Worm (Caenorhabditis elegans) whole organism, late embryonic: ENCODE results near the gene srt-33.

Experiments
- C08G9.2 ChIP-seq: sonication (generic microtip); optimal IDR thresholded peaks from 2 replicates; lab custom pipeline; 2016; ENCODE audit warnings: mild to moderate bottlenecking, missing genetic modification characterization, moderate library complexity, missing compliant biosample characterization
- C38D4.7 ChIP-seq: fragments of 200-800 bp; sonication (Bioruptor generic); optimal IDR thresholded peaks from 2 replicates; lab custom pipeline; 2018; ENCODE audit warnings: mild to moderate bottlenecking, missing genetic modification characterization, moderate library complexity, missing compliant biosample characterization
- F13H6.1 ChIP-seq: sonication (generic microtip); optimal IDR thresholded peaks from 2 replicates; lab custom pipeline; 2016; ENCODE audit warnings: missing genetic modification characterization, missing compliant biosample characterization
- K02D7.2 ChIP-seq: sonication (generic microtip); optimal IDR thresholded peaks from 2 replicates; lab custom pipeline; 2017; ENCODE audit warnings: mild to moderate bottlenecking, missing genetic modification characterization, missing compliant biosample characterization
- K09A11.1 ChIP-seq: sonication (generic microtip); optimal IDR thresholded peaks from 2 replicates; lab custom pipeline; 2017; ENCODE audit warnings: antibody characterized with exemption, mild to moderate bottlenecking, missing genetic modification characterization, missing compliant biosample characterization; ENCODE audit not compliant: insufficient read depth
- T23F11.4 ChIP-seq: fragments of 200-800 bp; sonication (Bioruptor generic); optimal IDR thresholded peaks from 2 replicates; lab custom pipeline; 2018; ENCODE audit warnings: mild to moderate bottlenecking, missing genetic modification characterization, missing compliant biosample characterization
- Y22D7AL.16 ChIP-seq: sonication (generic microtip); optimal IDR thresholded peaks from 2 replicates; lab custom pipeline; 2016; ENCODE audit warnings: missing genetic modification characterization, missing compliant biosample characterization
- ama-1 ChIP-seq: fragments of 150-350 bp; optimal IDR thresholded peaks from 2 replicates; lab custom pipeline; 2014
- ceh-14 ChIP-seq: sonication (generic microtip); optimal IDR thresholded peaks from 2 replicates; lab custom pipeline; 2016; ENCODE audit warnings: missing genotype, missing genetic modification characterization, missing compliant biosample characterization
- ceh-2 ChIP-seq: sonication (generic microtip); optimal IDR thresholded peaks from 2 replicates; lab custom pipeline; 2016; ENCODE audit warnings: missing genotype, missing genetic modification characterization, missing compliant biosample characterization
- ceh-31 ChIP-seq: sonication (generic microtip); optimal IDR thresholded peaks from 2 replicates; lab custom pipeline; 2016; ENCODE audit warnings: missing genetic modification characterization, missing compliant biosample characterization
- ceh-34 ChIP-seq: sonication (generic microtip); optimal IDR thresholded peaks from 2 replicates; lab custom pipeline; 2016; ENCODE audit warnings: mild to moderate bottlenecking, missing genetic modification characterization, missing compliant biosample characterization
- ceh-9 ChIP-seq: sonication (generic microtip); optimal IDR thresholded peaks from 2 replicates; lab custom pipeline; 2016; ENCODE audit warnings: mild to moderate bottlenecking, missing genetic modification characterization, inconsistent platforms, missing compliant biosample characterization
- dmd-4 ChIP-seq: sonication (generic microtip); optimal IDR thresholded peaks from 2 replicates; lab custom pipeline; 2016; ENCODE audit warnings: borderline replicate concordance, missing genetic modification characterization, missing compliant biosample characterization
- dve-1 ChIP-seq: sonication (generic microtip); optimal IDR thresholded peaks from 2 replicates; lab custom pipeline; 2017; ENCODE audit warnings: antibody characterized with exemption, mild to moderate bottlenecking, missing genetic modification characterization, missing compliant biosample characterization
- elt-4 ChIP-seq: sonication (generic microtip); optimal IDR thresholded peaks from 2 replicates; lab custom pipeline; 2016; ENCODE audit warnings: missing genetic modification characterization, missing compliant biosample characterization
- ets-4 ChIP-seq: sonication (generic microtip); optimal IDR thresholded peaks from 2 replicates; lab custom pipeline; 2016; ENCODE audit warnings: missing genetic modification characterization, missing compliant biosample characterization
- eyg-1 ChIP-seq: sonication (generic microtip); optimal IDR thresholded peaks from 2 replicates; lab custom pipeline; 2016; ENCODE audit warnings: missing genotype, missing genetic modification characterization, missing compliant biosample characterization
- fax-1 ChIP-seq: sonication (generic microtip); optimal IDR thresholded peaks from 2 replicates; lab custom pipeline; 2016; ENCODE audit warnings: missing genotype, missing genetic modification characterization, missing compliant biosample characterization
- fkh-6 ChIP-seq: sonication (generic microtip); optimal IDR thresholded peaks from 2 replicates; lab custom pipeline; 2016; ENCODE audit warnings: missing genetic modification characterization, missing compliant biosample characterization
- hlh-13 ChIP-seq: fragments of 200-800 bp; sonication (Bioruptor generic); optimal IDR thresholded peaks from 2 replicates; lab custom pipeline; 2018; ENCODE audit warnings: mild to moderate bottlenecking, missing genetic modification characterization, missing compliant biosample characterization
- hlh-15 ChIP-seq: sonication (generic microtip); optimal IDR thresholded peaks from 2 replicates; lab custom pipeline; 2016; ENCODE audit warnings: missing genetic modification characterization, missing compliant biosample characterization
- hlh-30 ChIP-seq: sonication (generic microtip); optimal IDR thresholded peaks from 2 replicates; lab custom pipeline; 2017; ENCODE audit warnings: antibody characterized with exemption, missing genetic modification characterization, missing compliant biosample characterization; ENCODE audit not compliant: insufficient read depth
- hlh-8 ChIP-seq: sonication (generic microtip); optimal IDR thresholded peaks from 2 replicates; lab custom pipeline; 2016; ENCODE audit warnings: missing genotype, missing genetic modification characterization, missing compliant biosample characterization
- lin-11 ChIP-seq: fragments of 200-800 bp; sonication (Bioruptor generic); optimal IDR thresholded peaks from 2 replicates; lab custom pipeline; 2018; ENCODE audit warnings: mild to moderate bottlenecking, missing genetic modification characterization, missing compliant biosample characterization
- mec-3 ChIP-seq: sonication (generic microtip); optimal IDR thresholded peaks from 2 replicates; lab custom pipeline; 2016; ENCODE audit warnings: borderline replicate concordance, missing genetic modification characterization, missing compliant biosample characterization
- nhr-232 ChIP-seq: sonication (generic microtip); optimal IDR thresholded peaks from 2 replicates; lab custom pipeline; 2016; ENCODE audit warnings: missing genetic modification characterization, missing compliant biosample characterization
- npax-4 ChIP-seq: sonication (generic microtip); optimal IDR thresholded peaks from 2 replicates; lab custom pipeline; 2016; ENCODE audit warnings: missing genetic modification characterization, missing compliant biosample characterization
- pha-4 ChIP-seq: fragments of 150-350 bp; optimal IDR thresholded peaks from 2 replicates; lab custom pipeline; 2018; ENCODE audit warnings: missing biosample characterization, missing genetic modification reagents, missing genetic modification characterization
- rnt-1 ChIP-seq: sonication (generic microtip); optimal IDR thresholded peaks from 2 replicates; lab custom pipeline; 2016; ENCODE audit warnings: missing genetic modification characterization, missing compliant biosample characterization
- sdc-2 ChIP-seq: sonication (generic microtip); optimal IDR thresholded peaks from 2 replicates; lab custom pipeline; 2016; ENCODE audit warnings: missing genotype, missing genetic modification characterization, missing compliant biosample characterization
- sox-2 ChIP-seq: fragments of 200-800 bp; sonication (Bioruptor generic); IDR thresholded peaks from 2 replicates; pipeline ENCODE4 v1.3.6; 2022; ENCODE audit warnings: missing genetic modification reagents, missing genetic modification characterization, missing compliant biosample characterization
- sox-4 ChIP-seq: sonication (generic microtip); optimal IDR thresholded peaks from 2 replicates; lab custom pipeline; 2017; ENCODE audit warnings: mild to moderate bottlenecking, missing genetic modification characterization, inconsistent platforms, missing compliant biosample characterization
- syd-9 ChIP-seq: sonication (generic microtip); optimal IDR thresholded peaks from 2 replicates; lab custom pipeline; 2016; ENCODE audit warnings: mild to moderate bottlenecking, missing genetic modification characterization, moderate library complexity, missing compliant biosample characterization
- tbx-7 ChIP-seq: sonication (generic microtip); optimal IDR thresholded peaks from 2 replicates; lab custom pipeline; 2016; ENCODE audit warnings: missing genotype, missing genetic modification characterization, missing compliant biosample characterization
- unc-3 ChIP-seq, 2 experiments: fragments of 200-800 bp in 1 of 2; sonication (Bioruptor generic) in 1 of 2; sonication (generic microtip) in 1 of 2; conservative IDR thresholded peaks in 1 of 2; optimal IDR thresholded peaks in 1 of 2; 2 replicates each; pipeline versions ENCODE4 v1.3.6 to Lab custom; 2016 to 2022; ENCODE audit warnings: missing compliant biosample characterization in 2 of 2, missing genetic modification characterization in 2 of 2, missing genetic modification reagents in 1 of 2
- unc-86 ChIP-seq: sonication (generic microtip); optimal IDR thresholded peaks from 2 replicates; lab custom pipeline; 2016; ENCODE audit warnings: missing genetic modification characterization, missing compliant biosample characterization
- zip-5 ChIP-seq: sonication (generic microtip); optimal IDR thresholded peaks from 2 replicates; lab custom pipeline; 2016; ENCODE audit warnings: missing genetic modification characterization, missing compliant biosample characterization
- ztf-16 ChIP-seq: sonication (generic microtip); optimal IDR thresholded peaks from 2 replicates; lab custom pipeline; 2017; ENCODE audit warnings: missing genetic modification characterization, missing compliant biosample characterization

Gene srt-33

ce11 chrV:14317204-14317603 is 37.5 kb upstream of the srt-33 start:
- TF ChIP-seq mec-3 = no peak
- no peak for TF ChIP-seq hlh-8 (tag; lab: Kevin White, UChicago)

ce11 chrV:14316525-14316924 is 36.8 kb upstream of the srt-33 start, which contains the start of gene F47B8.2:
Gene F47B8.2, minus strand, starts transcription at chrV:14316625.
- TF ChIP-seq pha-4 (tag; lab: Kevin White, UChicago) (no peak), ama-1 (lab: Kevin White, UChicago) (no peak), fax-1 (tag; lab: Kevin White, UChicago) (no peak), nhr-232 (no peak), elt-4 (tag; lab: Kevin White, UChicago) (no peak), ceh-31 (tag; lab: Kevin White, UChicago) (no peak), ceh-2 (tag; lab: Kevin White, UChicago) (no peak), eyg-1 (tag; lab: Kevin White, UChicago) (no peak), dve-1 (tag; lab: Kevin White, UChicago) (no peak), rnt-1 (tag; lab: Kevin White, UChicago) (no peak), hlh-15 (no peak), fkh-6 (tag; lab: Kevin White, UChicago) (no peak), mec-3 (no peak), syd-9 (tag; lab: Kevin White, UChicago) (no peak), npax-4 (tag; lab: Kevin White, UChicago) (no peak), dmd-4 (tag; lab: Kevin White, UChicago) (no peak), sox-4 (no peak), Y22D7AL.16 (tag; lab: Kevin White, UChicago) (no peak), K09A11.1 (no peak), hlh-13 (GFP tag; lab: Kevin White, UChicago) (no peak)

ce11 chrV:14314236-14314635 is 34.6 kb upstream of the srt-33 start, which contains the start of gene F47B8.1:
Gene F47B8.1, minus strand, starts transcription at chrV:14314336.
- TF ChIP-seq ceh-34 (no peak), tbx-7 (tag; lab: Kevin White, UChicago) (no peak), sdc-2 (tag; lab: Kevin White, UChicago) (no peak), sox-2 (no peak), ztf-16 (tag; lab: Kevin White, UChicago) (no peak), unc-3 (GFP tag; conservative IDR thresholded peaks at IDR 0.05; lab: Robert Waterston, UW) (no peak), unc-3 (tag; optimal IDR thresholded peaks at IDR 0.05; lab: Kevin White, UChicago) (no peak), fax-1 (tag; lab: Kevin White, UChicago) (no peak), C08G9.2 (tag; lab: Kevin White, UChicago) (no peak), ama-1 (lab: Kevin White, UChicago) (no peak), K02D7.2 (tag; lab: Kevin White, UChicago) (no peak), F13H6.1 (tag; lab: Kevin White, UChicago) (no peak), unc-86 (tag; lab: Kevin White, UChicago) (no peak), C38D4.7 (GFP tag; lab: Kevin White, UChicago) (no peak), T23F11.4 (GFP tag; lab: Kevin White, UChicago) (no peak), dmd-4 (tag; lab: Kevin White, UChicago) (no peak)

- TF ChIP-seq pha-4 (tag; lab: Kevin White, UChicago) (no peak), C08G9.2 (tag; lab: Kevin White, UChicago) (no peak), eyg-1 (tag; lab: Kevin White, UChicago) (no peak), ceh-14 (tag; lab: Kevin White, UChicago) (no peak), ceh-9 (tag; lab: Kevin White, UChicago) (no peak), rnt-1 (tag; lab: Kevin White, UChicago) (no peak), sdc-2 (tag; lab: Kevin White, UChicago) (no peak), ets-4 (tag; lab: Kevin White, UChicago) (no peak), hlh-30 (tag; lab: Kevin White, UChicago) (no peak), lin-11 (tag; lab: Kevin White, UChicago) (no peak), hlh-15 (no peak), zip-5 (tag; lab: Kevin White, UChicago) (no peak), fkh-6 (tag; lab: Kevin White, UChicago) (no peak)
These were observed 33.0 kb upstream of the srt-33 start, which contains the start of gene F14D7.8 for ce11 chrV:14312695-14313094. Gene F14D7.8, minus strand, starts transcription at chrV:14312795.
